Fruit fly (Drosophila melanogaster) whole organism, pupa: ENCODE data around the gene Mlp84B.

Experiments
- CG10348 ChIP-seq: fragments of 200-800 bp; sonication (Bioruptor generic); IDR thresholded peaks from 2 replicates; pipeline ENCODE4 v1.3.6; 2022; ENCODE audit warnings: missing biosample characterization, missing genetic modification characterization
- CG12605 ChIP-seq: fragments of 200-800 bp; sonication (Bioruptor generic); IDR thresholded peaks from 2 replicates; pipeline ENCODE4 v1.3.6; 2022; ENCODE audit warnings: missing biosample characterization, missing genetic modification characterization
- CG13204 ChIP-seq: fragments of 200-800 bp; sonication (Bioruptor generic); optimal IDR thresholded peaks from 2 replicates; lab custom pipeline; 2018; ENCODE audit warnings: missing biosample characterization, mild to moderate bottlenecking, missing genetic modification characterization, moderate library complexity
- CG14655 ChIP-seq: fragments of 200-800 bp; sonication (Bioruptor generic); optimal IDR thresholded peaks from 3 replicates; lab custom pipeline; 2017; ENCODE audit warnings: mild to moderate bottlenecking, missing biosample characterization, missing genetic modification reagents, missing genetic modification characterization
- CG15710 ChIP-seq: fragments of 200-800 bp; sonication (Bioruptor generic); optimal IDR thresholded peaks from 2 replicates; lab custom pipeline; 2018; ENCODE audit warnings: missing biosample characterization, mild to moderate bottlenecking, missing genetic modification characterization, moderate library complexity
- CG17806 ChIP-seq: fragments of 200-800 bp; sonication (Bioruptor generic); optimal IDR thresholded peaks from 2 replicates; lab custom pipeline; 2018; ENCODE audit warnings: missing biosample characterization, mild to moderate bottlenecking, missing genetic modification characterization, moderate library complexity
- CG32121 ChIP-seq: fragments of 200-800 bp; sonication (Bioruptor generic); IDR thresholded peaks from 2 replicates; pipeline ENCODE4 v1.3.6; 2022; ENCODE audit warnings: missing biosample characterization, missing genetic modification characterization
- CG34367 ChIP-seq: fragments of 200-800 bp; sonication (Bioruptor generic); optimal IDR thresholded peaks from 2 replicates; lab custom pipeline; 2018; ENCODE audit warnings: missing biosample characterization, mild to moderate bottlenecking, missing genetic modification characterization
- CG4496 ChIP-seq: fragments of 200-800 bp; sonication (Bioruptor generic); IDR thresholded peaks from 3 replicates; pipeline ENCODE4 v1.3.6; 2022; ENCODE audit warnings: missing biosample characterization, missing genetic modification characterization
- CG8159 ChIP-seq: fragments of 200-800 bp; sonication (Bioruptor generic); optimal IDR thresholded peaks from 3 replicates; lab custom pipeline; 2018; ENCODE audit warnings: missing biosample characterization, mild to moderate bottlenecking, missing genetic modification characterization, moderate library complexity
- CG8301 ChIP-seq: fragments of 200-800 bp; sonication (Bioruptor generic); optimal IDR thresholded peaks from 2 replicates; lab custom pipeline; 2018; ENCODE audit warnings: missing biosample characterization, mild to moderate bottlenecking, missing genetic modification characterization
- CG9948 ChIP-seq: fragments of 200-800 bp; sonication (Bioruptor generic); optimal IDR thresholded peaks from 2 replicates; lab custom pipeline; 2018; ENCODE audit warnings: missing biosample characterization, mild to moderate bottlenecking, missing genetic modification characterization, moderate library complexity
- D1 ChIP-seq: fragments of 200-800 bp; sonication (Bioruptor generic); optimal IDR thresholded peaks from 2 replicates; lab custom pipeline; 2018; ENCODE audit warnings: missing biosample characterization, mild to moderate bottlenecking, missing genetic modification characterization, moderate library complexity
- EcR ChIP-seq: fragments of 200-800 bp; sonication (Bioruptor generic); optimal IDR thresholded peaks from 3 replicates; lab custom pipeline; 2019; ENCODE audit warnings: missing biosample characterization, missing genetic modification characterization, mild to moderate bottlenecking, moderate library complexity, missing genetic modification reagents
- Ets98B ChIP-seq: fragments of 200-800 bp; sonication (Bioruptor generic); IDR thresholded peaks from 2 replicates; pipeline ENCODE4 v1.3.6; 2022; ENCODE audit warnings: missing biosample characterization, missing genetic modification characterization
- Pif1A ChIP-seq: fragments of 200-800 bp; sonication (Bioruptor generic); optimal IDR thresholded peaks from 3 replicates; lab custom pipeline; 2016; ENCODE audit warnings: missing biosample characterization, missing genetic modification characterization
- Pif1B ChIP-seq: fragments of 200-800 bp; sonication (Bioruptor generic); optimal IDR thresholded peaks from 3 replicates; lab custom pipeline; 2016; ENCODE audit warnings: missing biosample characterization, missing genetic modification characterization
- Snoo ChIP-seq: fragments of 200-800 bp; sonication (Bioruptor generic); optimal IDR thresholded peaks from 3 replicates; lab custom pipeline; 2017; ENCODE audit warnings: missing biosample characterization, mild to moderate bottlenecking, missing genetic modification characterization, inconsistent platforms
- fd96Ca ChIP-seq: fragments of 200-800 bp; sonication (Bioruptor generic); IDR thresholded peaks from 3 replicates; pipeline ENCODE4 v1.3.6; 2022; ENCODE audit warnings: missing biosample characterization, missing genetic modification characterization
- gl ChIP-seq: fragments of 200-800 bp; sonication (Bioruptor generic); optimal IDR thresholded peaks from 2 replicates; lab custom pipeline; 2018; ENCODE audit warnings: missing biosample characterization, mild to moderate bottlenecking, missing genetic modification characterization
- rn ChIP-seq: fragments of 200-800 bp; sonication (Bioruptor generic); IDR thresholded peaks from 2 replicates; pipeline ENCODE4 v1.3.6; 2022; ENCODE audit warnings: missing biosample characterization, missing genetic modification characterization

Mlp84B gene

DNA sequence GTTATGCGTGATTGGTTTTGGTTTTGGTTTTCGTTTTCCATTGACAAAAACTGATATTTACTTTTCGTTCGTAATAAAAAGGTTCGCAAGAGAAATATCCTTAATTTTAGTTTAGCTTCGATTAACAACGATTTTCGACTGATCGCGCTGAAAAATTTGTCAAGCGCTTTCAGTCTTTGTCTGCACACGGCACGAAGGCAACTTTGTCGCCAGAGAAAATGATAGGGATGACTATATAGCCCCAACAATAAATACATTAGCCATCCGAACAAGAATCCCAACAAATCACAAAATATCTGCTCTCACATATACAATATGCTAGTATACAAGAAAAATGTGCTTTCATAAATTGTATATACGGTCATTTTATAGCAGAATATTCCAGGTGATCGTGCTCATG is at the start of gene Mlp84B:
TSS of gene Mlp84B (minus strand) at position 143 of the 400 bp plus-strand sequence.
- no peak for TF ChIP-seq CG8159
- no peak for TF ChIP-seq Ets98B
- TF ChIP-seq CG13204 (GFP tag; lab: Kevin White, UChicago): no peak
- TF ChIP-seq CG4496 (GFP tag; lab: Robert Waterston, UW): no peak
- TF ChIP-seq Snoo (tag; lab: Kevin White, UChicago): no peak
- TF ChIP-seq CG14655 (GFP tag; lab: Kevin White, UChicago): no peak
- TF ChIP-seq Pif1B: no peak
- no peak for TF ChIP-seq fd96Ca (GFP tag; lab: Robert Waterston, UW)
- TF ChIP-seq CG34367: no peak
- TF ChIP-seq rn (GFP tag; lab: Robert Waterston, UW): no peak

dm6 chr3R:7162356-7163289 is 45.1 kb upstream of the Mlp84B start, which contains the start of gene sas:
sas (plus strand) TSS chr3R:7162808.
- peak; percentile 17; the same call in 1 of the 2 replicates for TF ChIP-seq Ets98B
- no peak for TF ChIP-seq Pif1A
- no peak for TF ChIP-seq gl (tag; lab: Kevin White, UChicago)
- TF ChIP-seq Snoo (tag; lab: Kevin White, UChicago): peak; percentile 16
- peak; percentile 28 for TF ChIP-seq Pif1B
- no peak for TF ChIP-seq CG17806 (tag; lab: Kevin White, UChicago)
- TF ChIP-seq CG4496 (GFP tag; lab: Robert Waterston, UW): peak; percentile 45; the same call in 2 of the 3 replicates
- no peak for TF ChIP-seq CG9948 (tag; lab: Kevin White, UChicago)
- no peak for TF ChIP-seq CG15710
- TF ChIP-seq CG32121: no peak
- TF ChIP-seq CG34367: no peak
- no peak for TF ChIP-seq CG10348 (GFP tag; lab: Robert Waterston, UW)
- no peak for TF ChIP-seq CG14655 (GFP tag; lab: Kevin White, UChicago)
- TF ChIP-seq CG8159: no peak
- no peak for TF ChIP-seq CG8301
- TF ChIP-seq CG12605 (GFP tag; lab: Robert Waterston, UW): peak; percentile 46; the same call in 1 of the 2 replicates
- TF ChIP-seq EcR (GFP tag; lab: Kevin White, UChicago): peak; percentile 97
- peak; percentile 14 for TF ChIP-seq CG13204 (GFP tag; lab: Kevin White, UChicago)
- TF ChIP-seq, all 21 proteins: peak for 7

DNA sequence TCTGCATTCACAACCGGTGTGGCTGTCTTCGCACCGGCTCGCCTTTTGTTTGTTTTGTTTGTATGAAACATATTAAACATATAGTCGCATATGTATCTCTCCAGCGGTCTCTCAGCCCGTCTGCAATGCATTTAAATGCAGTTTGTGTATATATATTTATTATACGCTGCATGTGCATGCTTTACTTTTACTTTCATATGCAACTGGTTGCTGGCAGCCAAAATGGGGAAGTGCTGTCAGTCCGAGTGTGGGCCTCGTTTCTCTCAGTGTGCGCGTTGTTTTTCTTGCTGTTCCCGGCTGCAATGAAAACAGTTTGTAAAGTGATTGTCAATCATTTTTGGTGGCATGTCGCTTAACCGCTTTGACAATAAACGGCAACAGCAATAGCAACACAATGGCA is 42.1 kb upstream of the Mlp84B start:
- TF ChIP-seq CG12605 (GFP tag; lab: Robert Waterston, UW): no peak
- no peak for TF ChIP-seq CG9948 (tag; lab: Kevin White, UChicago)
- TF ChIP-seq CG4496 (GFP tag; lab: Robert Waterston, UW): no peak
- no peak for TF ChIP-seq CG34367
- TF ChIP-seq gl (tag; lab: Kevin White, UChicago): no peak
- no peak for TF ChIP-seq Pif1A
- no peak for TF ChIP-seq CG8159
- peak; percentile 0 for TF ChIP-seq Snoo (tag; lab: Kevin White, UChicago)
- TF ChIP-seq Pif1B: peak; percentile 13
- no peak for TF ChIP-seq D1 (tag; lab: Kevin White, UChicago)
- TF ChIP-seq Ets98B: no peak
- TF ChIP-seq CG10348 (GFP tag; lab: Robert Waterston, UW): no peak
- TF ChIP-seq CG13204 (GFP tag; lab: Kevin White, UChicago): no peak
- peak; percentile 9 for TF ChIP-seq EcR (GFP tag; lab: Kevin White, UChicago)

DNA sequence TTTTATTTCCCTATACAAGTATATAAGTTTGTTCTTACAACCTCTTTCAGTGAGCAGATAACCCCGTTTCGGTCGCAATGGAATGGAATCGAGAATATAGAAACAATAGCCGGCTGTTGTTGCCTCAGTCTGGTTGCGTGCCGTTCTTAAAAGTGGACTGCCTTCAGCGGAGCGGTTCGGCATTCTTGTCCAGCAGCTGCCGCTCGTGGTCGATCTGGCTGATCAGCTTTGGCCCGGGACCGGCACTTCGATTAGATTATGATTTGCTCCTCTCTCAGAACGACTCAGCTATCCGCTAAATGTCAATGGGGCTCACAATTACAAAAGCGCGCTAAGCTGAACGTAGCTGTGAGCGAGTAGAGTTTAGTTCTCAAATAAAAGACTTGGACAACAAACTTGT is 39.6 kb upstream of the Mlp84B start:
- TF ChIP-seq fd96Ca (GFP tag; lab: Robert Waterston, UW) (no peak), gl (tag; lab: Kevin White, UChicago) (no peak), CG9948 (tag; lab: Kevin White, UChicago) (no peak), CG10348 (GFP tag; lab: Robert Waterston, UW) (no peak), CG13204 (GFP tag; lab: Kevin White, UChicago) (no peak), CG34367 (no peak), Pif1A (no peak), CG15710 (no peak)

- TF ChIP-seq CG8301: no peak
- TF ChIP-seq gl (tag; lab: Kevin White, UChicago): no peak
- TF ChIP-seq Snoo (tag; lab: Kevin White, UChicago): no peak
- no peak for TF ChIP-seq Pif1A
- no peak for TF ChIP-seq D1 (tag; lab: Kevin White, UChicago)
- no peak for TF ChIP-seq fd96Ca (GFP tag; lab: Robert Waterston, UW)
- no peak for TF ChIP-seq CG32121
- no peak for TF ChIP-seq CG17806 (tag; lab: Kevin White, UChicago)
- TF ChIP-seq Pif1B: no peak
- no peak for TF ChIP-seq CG8159
- no peak for TF ChIP-seq CG10348 (GFP tag; lab: Robert Waterston, UW)
- no peak for TF ChIP-seq EcR (GFP tag; lab: Kevin White, UChicago)
- no peak for TF ChIP-seq CG15710
- TF ChIP-seq CG13204 (GFP tag; lab: Kevin White, UChicago): no peak
- TF ChIP-seq CG12605 (GFP tag; lab: Robert Waterston, UW): no peak
- no peak for TF ChIP-seq CG14655 (GFP tag; lab: Kevin White, UChicago)
Measured at dm6 chr3R:7154586-7155357, 37.2 kb upstream of the Mlp84B start, which contains the start of gene MAGE. MAGE (minus strand) TSS chr3R:7155180.
